Worm (Caenorhabditis elegans) whole organism, L1 larva: ENCODE measurements around the gene F37C12.18.

Experiments
- C04F5.9 ChIP-seq: sonication (generic microtip); optimal IDR thresholded peaks from 2 replicates; lab custom pipeline; 2016; ENCODE audit warnings: missing genetic modification characterization, missing compliant biosample characterization
- C34B4.2 ChIP-seq: sonication (generic microtip); optimal IDR thresholded peaks from 2 replicates; lab custom pipeline; 2017; ENCODE audit warnings: mild to moderate bottlenecking, missing genetic modification characterization, missing compliant biosample characterization
- F16B12.6 ChIP-seq: fragments of 150-350 bp; optimal IDR thresholded peaks from 2 replicates; lab custom pipeline; 2014; ENCODE audit warnings: missing biosample characterization, missing genetic modification characterization
- aha-1 ChIP-seq: fragments of 150-350 bp; optimal IDR thresholded peaks from 2 replicates; lab custom pipeline; 2014; ENCODE audit warnings: missing biosample characterization, missing genetic modification characterization
- aly-2 ChIP-seq: fragments of 150-350 bp; optimal IDR thresholded peaks from 2 replicates; lab custom pipeline; 2014; ENCODE audit warnings: missing biosample characterization, missing genetic modification characterization
- ceh-63 ChIP-seq: fragments of 200-800 bp; sonication (Bioruptor generic); optimal IDR thresholded peaks from 2 replicates; lab custom pipeline; 2018; ENCODE audit warnings: mild to moderate bottlenecking, missing genetic modification characterization, missing compliant biosample characterization
- ceh-8 ChIP-seq: fragments of 200-800 bp; sonication (Bioruptor generic); optimal IDR thresholded peaks from 2 replicates; lab custom pipeline; 2018; ENCODE audit warnings: mild to moderate bottlenecking, missing genetic modification characterization, moderate library complexity, missing compliant biosample characterization
- ces-1 ChIP-seq: fragments of 150-350 bp; optimal IDR thresholded peaks from 2 replicates; lab custom pipeline; 2014; ENCODE audit warnings: missing biosample characterization, missing genetic modification reagents, missing genetic modification characterization
- dsc-1 ChIP-seq: sonication (generic microtip); optimal IDR thresholded peaks from 2 replicates; lab custom pipeline; 2016; ENCODE audit warnings: mild to moderate bottlenecking, missing genetic modification characterization, missing compliant biosample characterization
- efl-1 ChIP-seq, 4 experiments: fragments of 150-350 bp; optimal IDR thresholded peaks in 3 of 4; peaks in 1 of 4; 1 replicate in 1 of 4; 2 replicates in 3 of 4; lab custom pipeline; 2014; ENCODE audit warnings: missing biosample characterization in 2 of 4, missing genetic modification characterization in 2 of 4, missing genetic modification reagents in 2 of 4
- efl-3 ChIP-seq: fragments of 200-800 bp; sonication (Bioruptor generic); optimal IDR thresholded peaks from 2 replicates; lab custom pipeline; 2018; ENCODE audit warnings: mild to moderate bottlenecking, missing genetic modification characterization, missing compliant biosample characterization
- egl-13 ChIP-seq: sonication (generic microtip); optimal IDR thresholded peaks from 2 replicates; lab custom pipeline; 2016; ENCODE audit warnings: missing genotype, missing genetic modification reagents, missing genetic modification characterization, missing compliant biosample characterization
- egl-27 ChIP-seq, 2 experiments: fragments of 150-350 bp in 1 of 2; sonication (generic microtip); optimal IDR thresholded peaks; 3 replicates each; lab custom pipeline; 2017 to 2018; ENCODE audit warnings: missing biosample characterization in 2 of 2, missing genetic modification characterization in 2 of 2, missing genetic modification reagents in 2 of 2
- elt-2 ChIP-seq: sonication (generic microtip); optimal IDR thresholded peaks from 2 replicates; lab custom pipeline; 2016; ENCODE audit warnings: missing genetic modification characterization, mild to moderate bottlenecking, inconsistent platforms, missing compliant biosample characterization, missing genetic modification reagents
- ets-5 ChIP-seq: fragments of 200-800 bp; sonication (Bioruptor generic); IDR thresholded peaks from 2 replicates; pipeline ENCODE4 v1.3.6; 2022; ENCODE audit warnings: missing genetic modification characterization, missing compliant biosample characterization
- fkh-10 ChIP-seq: sonication (generic microtip); optimal IDR thresholded peaks from 2 replicates; lab custom pipeline; 2017; ENCODE audit warnings: missing biosample characterization, missing genetic modification reagents, missing genetic modification characterization
- grh-1 ChIP-seq: fragments of 200-800 bp; sonication (Bioruptor generic); IDR thresholded peaks from 2 replicates; pipeline ENCODE4 v1.3.6; 2022; ENCODE audit warnings: missing genetic modification reagents, missing genetic modification characterization, missing compliant biosample characterization
- hlh-4 ChIP-seq: sonication (generic microtip); optimal IDR thresholded peaks from 2 replicates; lab custom pipeline; 2016; ENCODE audit warnings: mild to moderate bottlenecking, missing genetic modification characterization, missing compliant biosample characterization
- irx-1 ChIP-seq: sonication (generic microtip); optimal IDR thresholded peaks from 2 replicates; lab custom pipeline; 2016; ENCODE audit warnings: missing genetic modification characterization, missing compliant biosample characterization
- lin-14 ChIP-seq: fragments of 200-800 bp; sonication (Bioruptor generic); optimal IDR thresholded peaks from 2 replicates; lab custom pipeline; 2018; ENCODE audit warnings: mild to moderate bottlenecking, missing genetic modification characterization, moderate library complexity, missing compliant biosample characterization
- lin-35 ChIP-seq, 2 experiments: fragments of 150-350 bp; optimal IDR thresholded peaks; 2 replicates each; lab custom pipeline; 2014; ENCODE audit warnings: missing biosample characterization in 2 of 2, missing genetic modification characterization in 2 of 2, missing genetic modification reagents in 2 of 2
- lin-39 ChIP-seq: fragments of 150-350 bp; optimal IDR thresholded peaks from 2 replicates; lab custom pipeline; 2014; ENCODE audit warnings: missing biosample characterization, missing genetic modification reagents, missing genetic modification characterization
- mab-9 ChIP-seq: fragments of 200-800 bp; sonication (Bioruptor generic); IDR thresholded peaks from 2 replicates; pipeline ENCODE4 v1.3.6; 2022; ENCODE audit warnings: missing genetic modification reagents, missing genetic modification characterization, missing compliant biosample characterization
- mdl-1 ChIP-seq, 2 experiments: fragments of 150-350 bp; optimal IDR thresholded peaks; 2 replicates each; lab custom pipeline; 2014 to 2017; ENCODE audit warnings: missing biosample characterization in 2 of 2, missing genetic modification characterization in 2 of 2, inconsistent platforms in 1 of 2
- mef-2 ChIP-seq: fragments of 150-350 bp; optimal IDR thresholded peaks from 2 replicates; lab custom pipeline; 2014; ENCODE audit warnings: missing biosample characterization, missing genetic modification characterization
- nhr-19 ChIP-seq: fragments of 200-800 bp; sonication (Bioruptor generic); conservative IDR thresholded peaks from 2 replicates; pipeline ENCODE4 v1.3.6; 2022; ENCODE audit warnings: missing genetic modification characterization, missing compliant biosample characterization
- nhr-76 ChIP-seq: sonication (generic microtip); optimal IDR thresholded peaks from 2 replicates; lab custom pipeline; 2017; ENCODE audit warnings: missing biosample characterization, missing genetic modification characterization
- nhr-85 ChIP-seq: sonication (generic microtip); peaks from one replicate; lab custom pipeline; 2016; ENCODE audit warnings: missing genetic modification characterization, inconsistent platforms, missing compliant biosample characterization
- pag-3 ChIP-seq: sonication (generic microtip); optimal IDR thresholded peaks from 2 replicates; lab custom pipeline; 2017; ENCODE audit warnings: missing genetic modification characterization, mild to moderate bottlenecking, missing compliant biosample characterization, antibody characterized with exemption, borderline replicate concordance; ENCODE audit not compliant: insufficient read depth
- pax-3 ChIP-seq: fragments of 200-800 bp; sonication (Bioruptor generic); optimal IDR thresholded peaks from 2 replicates; lab custom pipeline; 2018; ENCODE audit warnings: mild to moderate bottlenecking, missing genetic modification characterization, moderate library complexity, missing compliant biosample characterization
- rnt-1 ChIP-seq: sonication (generic microtip); optimal IDR thresholded peaks from 2 replicates; lab custom pipeline; 2016; ENCODE audit warnings: mild to moderate bottlenecking, missing genetic modification characterization, moderate library complexity, missing compliant biosample characterization
- skn-1 ChIP-seq: fragments of 150-350 bp; optimal IDR thresholded peaks from 2 replicates; lab custom pipeline; 2014; ENCODE audit warnings: missing biosample characterization, missing genetic modification characterization
- swsn-7 ChIP-seq: sonication (generic microtip); optimal IDR thresholded peaks from 2 replicates; lab custom pipeline; 2016; ENCODE audit warnings: missing genetic modification characterization, missing compliant biosample characterization
- tbx-2 ChIP-seq: sonication (generic microtip); optimal IDR thresholded peaks from 2 replicates; lab custom pipeline; 2016; ENCODE audit warnings: missing genetic modification characterization, missing compliant biosample characterization
- unc-130 ChIP-seq: fragments of 150-350 bp; optimal IDR thresholded peaks from 2 replicates; lab custom pipeline; 2017; ENCODE audit warnings: missing biosample characterization, missing genetic modification characterization, inconsistent platforms
- unc-62 ChIP-seq: fragments of 150-350 bp; optimal IDR thresholded peaks from 2 replicates; lab custom pipeline; 2014; ENCODE audit warnings: missing biosample characterization, missing genetic modification reagents, missing genetic modification characterization
- unc-86 ChIP-seq: sonication (generic microtip); optimal IDR thresholded peaks from 2 replicates; lab custom pipeline; 2016; ENCODE audit warnings: missing genetic modification characterization, missing compliant biosample characterization
- unc-98 ChIP-seq: fragments of 200-800 bp; sonication (Bioruptor generic); IDR thresholded peaks from 2 replicates; pipeline ENCODE4 v1.3.6; 2022; ENCODE audit warnings: missing genetic modification characterization, missing compliant biosample characterization
- vab-15 ChIP-seq: sonication (generic microtip); optimal IDR thresholded peaks from 2 replicates; lab custom pipeline; 2017; ENCODE audit warnings: missing genotype, mild to moderate bottlenecking, missing genetic modification characterization, missing compliant biosample characterization
- xbp-1 ChIP-seq: sonication (generic microtip); optimal IDR thresholded peaks from 2 replicates; lab custom pipeline; 2016; ENCODE audit warnings: missing genetic modification characterization, missing compliant biosample characterization
- zip-4 ChIP-seq: fragments of 200-800 bp; sonication (Bioruptor generic); optimal IDR thresholded peaks from 2 replicates; lab custom pipeline; 2018; ENCODE audit warnings: mild to moderate bottlenecking, missing genetic modification characterization, moderate library complexity, missing compliant biosample characterization

The F37C12.18 gene

ce11 chrIII:7234148-7234547 is 38.9 kb upstream of the F37C12.18 start, which contains the start of gene ndus-8 (continued):
- TF ChIP-seq vab-15 (tag; lab: Kevin White, UChicago) (no peak), egl-13 (tag; lab: Kevin White, UChicago) (peak; percentile 18), nhr-19 (GFP tag; lab: Robert Waterston, UW) (peak; percentile 84), swsn-7 (tag; lab: Kevin White, UChicago) (peak; percentile 78), mab-9 (no peak), pag-3 (tag; lab: Kevin White, UChicago) (no peak), hlh-4 (no peak), efl-3 (GFP tag; lab: Kevin White, UChicago) (no peak), unc-62 (GFP tag; lab: Kevin White, UChicago) (no peak), lin-39 (peak; percentile 43), unc-130 (tag; lab: Kevin White, UChicago) (peak; percentile 90), tbx-2 (tag; lab: Kevin White, UChicago) (peak; percentile 69), irx-1 (tag; lab: Kevin White, UChicago) (peak; percentile 34), lin-14 (no peak), unc-98 (GFP tag; lab: Robert Waterston, UW) (no peak), skn-1 (tag; lab: Kevin White, UChicago) (peak; percentile 57), C04F5.9 (peak; percentile 39), unc-86 (tag; lab: Kevin White, UChicago) (peak; percentile 56), elt-2 (tag; lab: Kevin White, UChicago) (peak; percentile 35), ets-5 (GFP tag; lab: Robert Waterston, UW) (no peak), C34B4.2 (tag; lab: Kevin White, UChicago) (no peak), rnt-1 (tag; lab: Kevin White, UChicago) (peak; percentile 77), nhr-76 (tag; lab: Kevin White, UChicago) (no peak), ceh-63 (GFP tag; lab: Kevin White, UChicago) (no peak), F16B12.6 (tag; lab: Kevin White, UChicago) (peak; percentile 59), ceh-8 (GFP tag; lab: Kevin White, UChicago) (no peak), mef-2 (no peak), lin-35 (GFP tag; optimal IDR thresholded peaks at IDR 0.05; lab: Kevin White, UChicago) (peak; percentile 77 to 80), efl-1 (optimal IDR thresholded peaks at IDR 0.05; lab: Kevin White, UChicago) (peak; percentile 65 to 81), efl-1 (GFP tag; optimal IDR thresholded peaks at IDR 0.05 in 1 of 2; lab: Kevin White, UChicago) (peak; percentile 73 to 96), dsc-1 (tag; lab: Kevin White, UChicago) (peak; percentile 78), grh-1 (GFP tag; lab: Robert Waterston, UW) (no peak), mdl-1 (tag; optimal IDR thresholded peaks at IDR 0.05; lab: Kevin White, UChicago) (peak in 1 of 2 experiments; percentile 57), pax-3 (no peak)

DNA sequence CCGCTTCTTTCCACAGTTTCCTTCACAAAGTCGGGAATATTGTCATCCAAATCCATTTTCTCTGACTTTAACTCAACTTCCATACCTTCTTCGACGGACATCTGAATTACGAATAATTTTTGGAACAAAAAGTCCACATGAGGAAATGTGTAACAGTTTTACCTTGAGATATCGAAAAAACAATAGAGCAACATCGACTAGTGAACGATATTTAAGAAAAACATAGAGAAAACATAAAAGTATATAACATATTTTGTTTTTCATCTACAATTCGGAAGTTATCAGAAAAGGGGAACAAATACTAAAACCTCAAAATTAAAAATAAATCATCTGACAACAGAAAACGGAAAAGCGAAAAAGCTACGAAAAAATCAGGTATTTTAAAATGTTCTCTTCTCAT is 37.6 kb upstream of the F37C12.18 start, which contains the start of gene adr-2:
TSS of gene adr-2 (minus strand) at position 101 of the 400 bp plus-strand sequence.
- TF ChIP-seq pax-3 (no peak), zip-4 (no peak), aly-2 (tag; lab: Kevin White, UChicago) (no peak), egl-27 (tag; optimal IDR thresholded peaks at IDR 0.05; lab: Kevin White, UChicago) (no peak), nhr-85 (tag; lab: Kevin White, UChicago) (no peak), unc-130 (tag; lab: Kevin White, UChicago) (no peak), ets-5 (GFP tag; lab: Robert Waterston, UW) (no peak), dsc-1 (tag; lab: Kevin White, UChicago) (no peak), ces-1 (GFP tag; lab: Kevin White, UChicago) (no peak), nhr-19 (GFP tag; lab: Robert Waterston, UW) (no peak), unc-86 (tag; lab: Kevin White, UChicago) (no peak), fkh-10 (GFP tag; lab: Kevin White, UChicago) (no peak), efl-3 (GFP tag; lab: Kevin White, UChicago) (no peak), C04F5.9 (no peak), efl-1 (optimal IDR thresholded peaks at IDR 0.05; lab: Kevin White, UChicago) (no peak), efl-1 (GFP tag; optimal IDR thresholded peaks at IDR 0.05 in 1 of 2; lab: Kevin White, UChicago) (no peak), aha-1 (tag; lab: Kevin White, UChicago) (no peak), xbp-1 (tag; lab: Kevin White, UChicago) (no peak)
